Worm (Caenorhabditis elegans) whole organism, L2 larva: ENCODE results near the gene T22F3.11.
"Not testable (repeated sequence)": the region's sequence is repeated elsewhere in the genome, so short reads cannot be mapped to it uniquely, and the experiment has no call there.

Source experiments
- ceh-16 ChIP-seq: fragments of 150-350 bp; optimal IDR thresholded peaks from 2 replicates; lab custom pipeline; 2014; ENCODE audit warnings: missing biosample characterization, missing genetic modification characterization
- mbf-1 ChIP-seq: sonication (generic microtip); optimal IDR thresholded peaks from 2 replicates; lab custom pipeline; 2017; ENCODE audit warnings: missing biosample characterization, missing genetic modification characterization
- mdl-1 ChIP-seq, 2 experiments: fragments of 150-350 bp in 1 of 2; sonication (generic microtip) in 1 of 2; optimal IDR thresholded peaks; 2 replicates each; lab custom pipeline; 2017; ENCODE audit warnings: missing biosample characterization in 2 of 2, missing genetic modification characterization in 2 of 2
- sma-9 ChIP-seq, 2 experiments: fragments of 150-350 bp in 1 of 2; sonication (generic microtip) in 1 of 2; optimal IDR thresholded peaks; 2 replicates each; lab custom pipeline; 2014 to 2016; ENCODE audit warnings: missing genetic modification characterization in 2 of 2, mild to moderate bottlenecking in 1 of 2, missing biosample characterization in 1 of 2, missing compliant biosample characterization in 1 of 2, missing genetic modification reagents in 1 of 2, moderate library complexity in 1 of 2
- snpc-4 ChIP-seq: fragments of 150-350 bp; optimal IDR thresholded peaks from 2 replicates; lab custom pipeline; 2014; ENCODE audit warnings: missing biosample characterization, missing genetic modification characterization
- unc-39 ChIP-seq: fragments of 150-350 bp; optimal IDR thresholded peaks from 2 replicates; lab custom pipeline; 2014; ENCODE audit warnings: missing biosample characterization, missing genetic modification characterization

The T22F3.11 gene

ce11 chrV:3564335-3564734 lies 50.0 kb downstream of the T22F3.11 start, which contains the start of gene T24A6.17:
Gene T24A6.17, minus strand, starts transcription at chrV:3564435.
- not testable (repeated sequence) for TF ChIP-seq unc-39 (tag; lab: Kevin White, UChicago); sma-9 (GFP tag; optimal IDR thresholded peaks at IDR 0.05; lab: Kevin White, UChicago); sma-9 (tag; optimal IDR thresholded peaks at IDR 0.05; lab: Kevin White, UChicago); mdl-1 (tag; optimal IDR thresholded peaks at IDR 0.05; lab: Kevin White, UChicago)

ce11 chrV:3562824-3563223 lies 51.5 kb downstream of the T22F3.11 start, which contains the start of gene T24A6.16:
Gene T24A6.16, minus strand, starts transcription at chrV:3562924.
- not testable (repeated sequence) for TF ChIP-seq mbf-1; ceh-16 (tag; lab: Kevin White, UChicago); snpc-4
